Worm (Caenorhabditis elegans): ENCODE data around the gene ZC190.6.

ce11 chrV:8654460-8655419, 22.4 kb downstream of the ZC190.6 start:
- no peak for TF ChIP-seq egl-13 (tag; optimal IDR thresholded peaks at IDR 0.05)
- TF ChIP-seq unc-86 (tag; optimal IDR thresholded peaks at IDR 0.05) = no peak
- no peak for TF ChIP-seq lin-15B (tag; optimal IDR thresholded peaks at IDR 0.05)
- no peak for TF ChIP-seq ceh-63 (GFP tag; optimal IDR thresholded peaks at IDR 0.05)
- no peak for TF ChIP-seq jun-1 (tag; optimal IDR thresholded peaks at IDR 0.05)
- TF ChIP-seq hlh-17 (GFP tag; optimal IDR thresholded peaks at IDR 0.05; ENCODE audit: borderline replicate concordance) = no peak
- no peak for TF ChIP-seq elt-3 (tag; optimal IDR thresholded peaks at IDR 0.05)
- no peak for TF ChIP-seq fos-1 (tag; optimal IDR thresholded peaks at IDR 0.05)
- no peak for TF ChIP-seq aha-1 (tag; optimal IDR thresholded peaks at IDR 0.05)
